Worm (Caenorhabditis elegans) whole organism, L4 larva: ENCODE results near the gene col-157.

Experiments used
- D1046.2 ChIP-seq: fragments of 200-800 bp; sonication (Bioruptor generic); IDR thresholded peaks from 2 replicates; pipeline ENCODE4 v1.3.6; 2022; ENCODE audit warnings: missing genetic modification characterization, missing compliant biosample characterization
- F44E2.7 ChIP-seq: fragments of 200-800 bp; sonication (Bioruptor generic); IDR thresholded peaks from 2 replicates; pipeline ENCODE4 v2.1.2; 2022; ENCODE audit warnings: missing genetic modification characterization, missing compliant biosample characterization
- T26A8.4 ChIP-seq: fragments of 200-800 bp; sonication (Bioruptor generic); IDR thresholded peaks from 2 replicates; pipeline ENCODE4 v1.3.6; 2022; ENCODE audit warnings: missing genetic modification characterization, missing compliant biosample characterization
- Y105C5A.15 ChIP-seq: fragments of 200-800 bp; sonication (Bioruptor generic); IDR thresholded peaks from 2 replicates; pipeline ENCODE4 v1.3.6; 2022; ENCODE audit warnings: missing genetic modification characterization, missing compliant biosample characterization
- Y75B8A.6 ChIP-seq: fragments of 200-800 bp; sonication (Bioruptor generic); IDR thresholded peaks from 2 replicates; pipeline ENCODE4 v1.3.6; 2022; ENCODE audit warnings: missing genetic modification reagents, missing genetic modification characterization, missing compliant biosample characterization
- aha-1 ChIP-seq: fragments of 150-350 bp; peaks from one replicate; lab custom pipeline; 2014; ENCODE audit warnings: missing biosample characterization, missing genetic modification characterization
- ama-1 ChIP-seq: fragments of 150-350 bp; optimal IDR thresholded peaks from 2 replicates; lab custom pipeline; 2014; ENCODE audit warnings: inconsistent platforms, mixed read lengths
- arid-1 ChIP-seq: fragments of 200-800 bp; sonication (Bioruptor generic); conservative IDR thresholded peaks from 2 replicates; pipeline ENCODE4 v1.3.6; 2022; ENCODE audit warnings: missing genetic modification reagents, missing genetic modification characterization, missing compliant biosample characterization
- ces-1 ChIP-seq: fragments of 150-350 bp; sonication (generic microtip); optimal IDR thresholded peaks from 4 replicates; lab custom pipeline; 2014; ENCODE audit warnings: missing biosample characterization, missing genetic modification reagents, missing genetic modification characterization
- cey-2 ChIP-seq: sonication (generic microtip); optimal IDR thresholded peaks from 3 replicates; lab custom pipeline; 2017; ENCODE audit warnings: missing genetic modification characterization, mild to moderate bottlenecking, missing compliant biosample characterization, antibody characterized with exemption, borderline replicate concordance; ENCODE audit not compliant: insufficient read depth
- ctbp-1 ChIP-seq: fragments of 200-800 bp; sonication (Bioruptor generic); IDR thresholded peaks from 2 replicates; pipeline ENCODE4 v1.3.6; 2022; ENCODE audit warnings: missing genetic modification reagents, missing genetic modification characterization, missing compliant biosample characterization
- daf-16 ChIP-seq, 3 experiments: sonication (generic microtip); optimal IDR thresholded peaks; 2 replicates each; lab custom pipeline; 2016 to 2017; ENCODE audit warnings: missing genetic modification characterization in 3 of 3, missing genetic modification reagents in 3 of 3, mild to moderate bottlenecking in 2 of 3, missing compliant biosample characterization in 2 of 3, missing biosample characterization in 1 of 3, moderate library complexity in 1 of 3
- dmd-6 ChIP-seq: fragments of 200-800 bp; sonication (Bioruptor generic); IDR thresholded peaks from 2 replicates; pipeline ENCODE4 v1.3.6; 2022; ENCODE audit warnings: missing genetic modification reagents, missing genetic modification characterization, missing compliant biosample characterization
- dmd-8 ChIP-seq: fragments of 200-800 bp; sonication (Bioruptor generic); IDR thresholded peaks from 2 replicates; pipeline ENCODE4 v1.3.6; 2022; ENCODE audit warnings: missing genetic modification characterization, missing compliant biosample characterization
- dmd-9 ChIP-seq: fragments of 200-800 bp; sonication (Bioruptor generic); IDR thresholded peaks from 2 replicates; pipeline ENCODE4 v1.3.6; 2022; ENCODE audit warnings: missing genetic modification reagents, missing genetic modification characterization, missing compliant biosample characterization
- duxl-1 ChIP-seq: sonication (generic microtip); optimal IDR thresholded peaks from 2 replicates; lab custom pipeline; 2016; ENCODE audit warnings: mild to moderate bottlenecking, missing genetic modification characterization, moderate library complexity, missing compliant biosample characterization; ENCODE audit not compliant: poor library complexity
- fkh-10 ChIP-seq: fragments of 150-350 bp; optimal IDR thresholded peaks from 2 replicates; lab custom pipeline; 2014; ENCODE audit warnings: missing biosample characterization, missing genetic modification reagents, missing genetic modification characterization
- fos-1 ChIP-seq: fragments of 150-350 bp; optimal IDR thresholded peaks from 2 replicates; lab custom pipeline; 2014; ENCODE audit warnings: missing biosample characterization, missing genetic modification characterization
- lin-13 ChIP-seq: fragments of 150-350 bp; optimal IDR thresholded peaks from 2 replicates; lab custom pipeline; 2014; ENCODE audit warnings: missing biosample characterization, missing genetic modification reagents, missing genetic modification characterization
- lin-39 ChIP-seq: fragments of 150-350 bp; optimal IDR thresholded peaks from 2 replicates; lab custom pipeline; 2014; ENCODE audit warnings: missing biosample characterization, missing genetic modification reagents, missing genetic modification characterization
- mep-1 ChIP-seq: fragments of 150-350 bp; sonication (generic microtip); optimal IDR thresholded peaks from 3 replicates; lab custom pipeline; 2014; ENCODE audit warnings: missing biosample characterization, missing genetic modification characterization
- nhr-25 ChIP-seq: sonication (generic microtip); optimal IDR thresholded peaks from 2 replicates; lab custom pipeline; 2017; ENCODE audit warnings: missing genetic modification characterization, mild to moderate bottlenecking, missing compliant biosample characterization, antibody characterized with exemption, moderate library complexity, borderline replicate concordance; ENCODE audit not compliant: insufficient read depth
- nhr-28 ChIP-seq: fragments of 150-350 bp; optimal IDR thresholded peaks from 2 replicates; lab custom pipeline; 2014; ENCODE audit warnings: missing biosample characterization, missing genetic modification characterization
- nhr-48 ChIP-seq: sonication (generic microtip); optimal IDR thresholded peaks from 2 replicates; lab custom pipeline; 2016; ENCODE audit warnings: mild to moderate bottlenecking, missing genetic modification characterization, missing compliant biosample characterization
- nhr-6 ChIP-seq: fragments of 150-350 bp; optimal IDR thresholded peaks from 2 replicates; lab custom pipeline; 2014; ENCODE audit warnings: missing biosample characterization, missing genetic modification characterization
- nhr-76 ChIP-seq: fragments of 150-350 bp; optimal IDR thresholded peaks from 2 replicates; lab custom pipeline; 2014; ENCODE audit warnings: missing biosample characterization, missing genetic modification characterization
- pha-4 ChIP-seq, 2 experiments: fragments of 150-350 bp in 1 of 2; fragments of 200-800 bp in 1 of 2; sonication (Bioruptor generic) in 1 of 2; IDR thresholded peaks in 1 of 2; optimal IDR thresholded peaks in 1 of 2; 2 replicates each; pipeline versions ENCODE4 v1.3.6 to Lab custom; 2014 to 2022; ENCODE audit warnings: missing genetic modification characterization in 2 of 2, missing genetic modification reagents in 2 of 2, missing biosample characterization in 1 of 2, missing compliant biosample characterization in 1 of 2
- rbr-2 ChIP-seq: sonication (generic microtip); optimal IDR thresholded peaks from 2 replicates; lab custom pipeline; 2016; ENCODE audit warnings: missing genotype, missing genetic modification characterization, missing compliant biosample characterization
- sdz-12 ChIP-seq: fragments of 200-800 bp; sonication (Bioruptor generic); optimal IDR thresholded peaks from 2 replicates; lab custom pipeline; 2018; ENCODE audit warnings: mild to moderate bottlenecking, missing genetic modification characterization, missing compliant biosample characterization
- set-16 ChIP-seq: fragments of 200-800 bp; sonication (Bioruptor generic); IDR thresholded peaks from 2 replicates; pipeline ENCODE4 v1.3.6; 2022; ENCODE audit warnings: missing genetic modification reagents, missing genetic modification characterization, missing compliant biosample characterization
- skn-1 ChIP-seq: fragments of 150-350 bp; optimal IDR thresholded peaks from 2 replicates; lab custom pipeline; 2014; ENCODE audit warnings: missing biosample characterization, missing genetic modification characterization
- spr-3 ChIP-seq: fragments of 200-800 bp; sonication (Bioruptor generic); optimal IDR thresholded peaks from 2 replicates; lab custom pipeline; 2018; ENCODE audit warnings: mild to moderate bottlenecking, missing genetic modification characterization, missing compliant biosample characterization
- unc-62 ChIP-seq, 3 experiments: fragments of 150-350 bp in 1 of 3; sonication (generic microtip); optimal IDR thresholded peaks in 2 of 3; peaks in 1 of 3; 1 replicate in 1 of 3; 2 replicates in 2 of 3; lab custom pipeline; 2014 to 2017; ENCODE audit warnings: missing biosample characterization in 3 of 3, missing genetic modification characterization in 3 of 3, missing genetic modification reagents in 3 of 3, missing genotype in 1 of 3
- vab-7 ChIP-seq: fragments of 200-800 bp; sonication (Bioruptor generic); IDR thresholded peaks from 2 replicates; pipeline ENCODE4 v1.3.6; 2022; ENCODE audit warnings: missing genetic modification reagents, missing genetic modification characterization, missing compliant biosample characterization
- zfp-2 ChIP-seq: sonication (generic microtip); optimal IDR thresholded peaks from 2 replicates; lab custom pipeline; 2016; ENCODE audit warnings: mild to moderate bottlenecking, missing genetic modification characterization, missing compliant biosample characterization
- zip-11 ChIP-seq: fragments of 200-800 bp; sonication (Bioruptor generic); IDR thresholded peaks from 2 replicates; pipeline ENCODE4 v1.3.6; 2022; ENCODE audit warnings: missing genetic modification characterization, missing compliant biosample characterization
- zip-2 ChIP-seq: fragments of 150-350 bp; optimal IDR thresholded peaks from 2 replicates; lab custom pipeline; 2014; ENCODE audit warnings: missing biosample characterization, missing genetic modification characterization
- ztf-11 ChIP-seq: fragments of 150-350 bp; optimal IDR thresholded peaks from 2 replicates; lab custom pipeline; 2014; ENCODE audit warnings: missing biosample characterization, missing genetic modification characterization

Gene col-157

ce11 chrV:11531831-11532534 lies 48.1 kb downstream of the col-157 start (continued):
- TF ChIP-seq ama-1, result no peak
- TF ChIP-seq T26A8.4 (GFP tag; lab: Robert Waterston, UW), result 0 out of 2 replicates have a peak, but pooled peaks have one; percentile 40
- TF ChIP-seq set-16 (GFP tag; lab: Robert Waterston, UW), result peak; percentile 59; the same call in 1 of the 2 replicates
- TF ChIP-seq nhr-76 (tag; lab: Kevin White, UChicago), result no peak
- peak; percentile 30 for TF ChIP-seq lin-13
- TF ChIP-seq zip-11 (GFP tag; lab: Robert Waterston, UW), result no peak
- no peak for TF ChIP-seq fkh-10 (GFP tag; lab: Kevin White, UChicago)
- peak; percentile 89 for TF ChIP-seq nhr-48 (tag; lab: Kevin White, UChicago)
- no peak for TF ChIP-seq zip-2 (tag; lab: Kevin White, UChicago)
- no peak for TF ChIP-seq vab-7 (GFP tag; lab: Robert Waterston, UW)
- TF ChIP-seq ztf-11 (tag; lab: Kevin White, UChicago), result no peak
- TF ChIP-seq cey-2 (tag; lab: Kevin White, UChicago), result peak; percentile 4
- peak; percentile 94 for TF ChIP-seq nhr-28 (tag; lab: Kevin White, UChicago)
- TF ChIP-seq F44E2.7 (GFP tag; lab: Robert Waterston, UW), result no peak
- no peak for TF ChIP-seq spr-3 (GFP tag; lab: Kevin White, UChicago)
- TF ChIP-seq Y75B8A.6 (GFP tag; lab: Robert Waterston, UW), result no peak
- TF ChIP-seq zfp-2, result peak; percentile 26
- no peak for TF ChIP-seq lin-39 (tag; lab: Kevin White, UChicago)
- TF ChIP-seq ces-1 (GFP tag; lab: Kevin White, UChicago), result no peak
- TF ChIP-seq pha-4 (GFP tag; IDR thresholded peaks at IDR 0.05; lab: Robert Waterston, UW), result peak; percentile 59; the same call in 1 of the 2 replicates
- peak; percentile 46 for TF ChIP-seq pha-4 (tag; optimal IDR thresholded peaks at IDR 0.05; lab: Kevin White, UChicago)
- TF ChIP-seq dmd-8, result no peak
- TF ChIP-seq rbr-2 (tag; lab: Kevin White, UChicago), result peak; percentile 49
- peak; percentile 62 to 96 for TF ChIP-seq daf-16 (GFP tag; optimal IDR thresholded peaks at IDR 0.05; lab: Kevin White, UChicago)
- TF ChIP-seq daf-16 (tag; optimal IDR thresholded peaks at IDR 0.05; lab: Kevin White, UChicago), result peak; percentile 91
- TF ChIP-seq nhr-6 (tag; lab: Kevin White, UChicago), result peak; percentile 40
- no peak for TF ChIP-seq fos-1 (tag; lab: Kevin White, UChicago)
- TF ChIP-seq skn-1 (tag; lab: Kevin White, UChicago), result no peak
- no peak for TF ChIP-seq Y105C5A.15 (GFP tag; lab: Robert Waterston, UW)
- TF ChIP-seq duxl-1 (tag; lab: Kevin White, UChicago), result no peak
- no peak for TF ChIP-seq D1046.2 (GFP tag; lab: Robert Waterston, UW)
- peak; percentile 81 for TF ChIP-seq mep-1 (tag; lab: Kevin White, UChicago)
- peak; percentile 80 for TF ChIP-seq nhr-25 (tag; lab: Kevin White, UChicago)
- TF ChIP-seq sdz-12 (GFP tag; lab: Kevin White, UChicago), result no peak

ce11 chrV:11532535-11532853 lies 48.7 kb downstream of the col-157 start:
- TF ChIP-seq arid-1 (GFP tag; lab: Robert Waterston, UW) (no peak), ama-1 (peak; percentile 11), dmd-6 (GFP tag; lab: Robert Waterston, UW) (0 out of 2 replicates have a peak, but pooled peaks have one; percentile 4), unc-62 (GFP tag; optimal IDR thresholded peaks at IDR 0.05 in 1 of 2; lab: Kevin White, UChicago) (peak in 1 of 2 experiments; percentile 93), unc-62 (tag; optimal IDR thresholded peaks at IDR 0.05; lab: Kevin White, UChicago) (no peak), ctbp-1 (GFP tag; lab: Robert Waterston, UW) (0 out of 2 replicates have a peak, but pooled peaks have one; percentile 10), aha-1 (peak; percentile 24), dmd-9 (GFP tag; lab: Robert Waterston, UW) (no peak)
